Fruit fly (Drosophila melanogaster): ENCODE data around the gene dpy.

The dpy gene

dm6 chr2L:4635376-4635775 lies 21.3 kb upstream of the dpy start:
- peak; percentile 37 for TF ChIP-seq Pif1A (GFP tag; optimal IDR thresholded peaks at IDR 0.05)
- no peak for TF ChIP-seq CG34367 (tag; optimal IDR thresholded peaks at IDR 0.05)
- TF ChIP-seq D1 (tag; optimal IDR thresholded peaks at IDR 0.05) = no peak
- no peak for TF ChIP-seq gl (tag; optimal IDR thresholded peaks at IDR 0.05)
- TF ChIP-seq CG13204 (GFP tag; optimal IDR thresholded peaks at IDR 0.05) = no peak
- no peak for TF ChIP-seq CG15710 (tag; optimal IDR thresholded peaks at IDR 0.05)
- TF ChIP-seq Pif1B (GFP tag; optimal IDR thresholded peaks at IDR 0.05) = no peak
- TF ChIP-seq CG14655 (GFP tag; optimal IDR thresholded peaks at IDR 0.05) = peak; percentile 74
- peak; percentile 64 for TF ChIP-seq CG8301 (tag; optimal IDR thresholded peaks at IDR 0.05)
- no peak for TF ChIP-seq CG17806 (tag; optimal IDR thresholded peaks at IDR 0.05)
- 0 out of 2 replicates have a peak, but pooled peaks have one; percentile 13 for TF ChIP-seq Ets98B (GFP tag; IDR thresholded peaks at IDR 0.05)
- TF ChIP-seq CG12605 (GFP tag; IDR thresholded peaks at IDR 0.05) = peak; percentile 55
- TF ChIP-seq CG4496 (GFP tag; IDR thresholded peaks at IDR 0.05) = 0 out of 3 replicates have a peak, but pooled peaks have one; percentile 41
- TF ChIP-seq EcR (GFP tag; optimal IDR thresholded peaks at IDR 0.05) = no peak

dm6 chr2L:4632997-4633396 lies 18.9 kb upstream of the dpy start:
- TF ChIP-seq CG12605 (GFP tag; IDR thresholded peaks at IDR 0.05) (no peak), Pif1B (GFP tag; optimal IDR thresholded peaks at IDR 0.05) (no peak), CG14655 (GFP tag; optimal IDR thresholded peaks at IDR 0.05) (peak; percentile 75), fd96Ca (GFP tag; IDR thresholded peaks at IDR 0.05) (no peak), CG8301 (tag; optimal IDR thresholded peaks at IDR 0.05) (peak; percentile 61), Pif1A (GFP tag; optimal IDR thresholded peaks at IDR 0.05) (peak; percentile 47), gl (tag; optimal IDR thresholded peaks at IDR 0.05) (no peak), CG10348 (GFP tag; IDR thresholded peaks at IDR 0.05) (no peak), Ets98B (GFP tag; IDR thresholded peaks at IDR 0.05) (0 out of 2 replicates have a peak, but pooled peaks have one; percentile 13)

- TF ChIP-seq gl (tag; optimal IDR thresholded peaks at IDR 0.05) = no peak
- TF ChIP-seq CG14655 (GFP tag; optimal IDR thresholded peaks at IDR 0.05) = no peak
- TF ChIP-seq CG15710 (tag; optimal IDR thresholded peaks at IDR 0.05) = no peak
- no peak for TF ChIP-seq CG13204 (GFP tag; optimal IDR thresholded peaks at IDR 0.05)
- no peak for TF ChIP-seq Snoo (tag; optimal IDR thresholded peaks at IDR 0.05)
- no peak for TF ChIP-seq CG8159 (tag; optimal IDR thresholded peaks at IDR 0.05)
- TF ChIP-seq Pif1A (GFP tag; optimal IDR thresholded peaks at IDR 0.05) = no peak
- TF ChIP-seq CG34367 (tag; optimal IDR thresholded peaks at IDR 0.05) = no peak
- TF ChIP-seq Pif1B (GFP tag; optimal IDR thresholded peaks at IDR 0.05) = no peak
- no peak for TF ChIP-seq CG32121 (GFP tag; IDR thresholded peaks at IDR 0.05)
Measured at dm6 chr2L:4626994-4627393, 12.9 kb upstream of the dpy start.

dm6 chr2L:4621926-4622325 lies 7.8 kb upstream of the dpy start:
- TF ChIP-seq fd96Ca (GFP tag; IDR thresholded peaks at IDR 0.05) (peak; percentile 70), rn (GFP tag; IDR thresholded peaks at IDR 0.05) (no peak), Pif1A (GFP tag; optimal IDR thresholded peaks at IDR 0.05) (peak; percentile 26), CG8301 (tag; optimal IDR thresholded peaks at IDR 0.05) (peak; percentile 77), Pif1B (GFP tag; optimal IDR thresholded peaks at IDR 0.05) (no peak), CG17806 (tag; optimal IDR thresholded peaks at IDR 0.05) (peak; percentile 8), CG12605 (GFP tag; IDR thresholded peaks at IDR 0.05) (no peak), Snoo (tag; optimal IDR thresholded peaks at IDR 0.05) (no peak), CG14655 (GFP tag; optimal IDR thresholded peaks at IDR 0.05) (peak; percentile 80), Ets98B (GFP tag; IDR thresholded peaks at IDR 0.05) (peak; percentile 17; the same call in 1 of the 2 replicates), CG10348 (GFP tag; IDR thresholded peaks at IDR 0.05) (no peak)

dm6 chr2L:4619172-4619571 lies 5.1 kb upstream of the dpy start:
- TF ChIP-seq CG17806 (tag; optimal IDR thresholded peaks at IDR 0.05) = peak; percentile 25
- peak; percentile 50 for TF ChIP-seq Pif1A (GFP tag; optimal IDR thresholded peaks at IDR 0.05)
- no peak for TF ChIP-seq CG13204 (GFP tag; optimal IDR thresholded peaks at IDR 0.05)
- TF ChIP-seq CG8159 (tag; optimal IDR thresholded peaks at IDR 0.05) = peak; percentile 14
- no peak for TF ChIP-seq CG10348 (GFP tag; IDR thresholded peaks at IDR 0.05)
- TF ChIP-seq gl (tag; optimal IDR thresholded peaks at IDR 0.05) = no peak
- TF ChIP-seq rn (GFP tag; IDR thresholded peaks at IDR 0.05) = no peak
- no peak for TF ChIP-seq Snoo (tag; optimal IDR thresholded peaks at IDR 0.05)
- TF ChIP-seq CG12605 (GFP tag; IDR thresholded peaks at IDR 0.05) = peak; percentile 42; the same call in 1 of the 2 replicates
- TF ChIP-seq CG32121 (GFP tag; IDR thresholded peaks at IDR 0.05) = 0 out of 2 replicates have a peak, but pooled peaks have one; percentile 52
- TF ChIP-seq CG8301 (tag; optimal IDR thresholded peaks at IDR 0.05) = peak; percentile 74
- peak; percentile 14 for TF ChIP-seq Pif1B (GFP tag; optimal IDR thresholded peaks at IDR 0.05)
- no peak for TF ChIP-seq D1 (tag; optimal IDR thresholded peaks at IDR 0.05)
- TF ChIP-seq CG15710 (tag; optimal IDR thresholded peaks at IDR 0.05) = no peak
- TF ChIP-seq CG9948 (tag; optimal IDR thresholded peaks at IDR 0.05) = peak; percentile 6
- peak; percentile 82 for TF ChIP-seq Ets98B (GFP tag; IDR thresholded peaks at IDR 0.05)
- peak; percentile 64 for TF ChIP-seq CG14655 (GFP tag; optimal IDR thresholded peaks at IDR 0.05)
- TF ChIP-seq CG4496 (GFP tag; IDR thresholded peaks at IDR 0.05) = peak; percentile 84
- TF ChIP-seq fd96Ca (GFP tag; IDR thresholded peaks at IDR 0.05) = peak; percentile 18; the same call in 1 of the 3 replicates
- no peak for TF ChIP-seq CG34367 (tag; optimal IDR thresholded peaks at IDR 0.05)

dm6 chr2L:4599812-4600454 lies 14.2 kb downstream of the dpy start:
- TF ChIP-seq CG34367 (tag; optimal IDR thresholded peaks at IDR 0.05) (no peak), Pif1B (GFP tag; optimal IDR thresholded peaks at IDR 0.05) (no peak), CG12605 (GFP tag; IDR thresholded peaks at IDR 0.05) (no peak), CG8159 (tag; optimal IDR thresholded peaks at IDR 0.05) (peak; percentile 14), Pif1A (GFP tag; optimal IDR thresholded peaks at IDR 0.05) (no peak), Ets98B (GFP tag; IDR thresholded peaks at IDR 0.05) (no peak), CG13204 (GFP tag; optimal IDR thresholded peaks at IDR 0.05) (peak; percentile 20), CG9948 (tag; optimal IDR thresholded peaks at IDR 0.05) (no peak), CG15710 (tag; optimal IDR thresholded peaks at IDR 0.05) (no peak), CG14655 (GFP tag; optimal IDR thresholded peaks at IDR 0.05) (no peak), D1 (tag; optimal IDR thresholded peaks at IDR 0.05) (no peak), CG10348 (GFP tag; IDR thresholded peaks at IDR 0.05) (no peak), CG4496 (GFP tag; IDR thresholded peaks at IDR 0.05) (0 out of 3 replicates have a peak, but pooled peaks have one; percentile 9), fd96Ca (GFP tag; IDR thresholded peaks at IDR 0.05) (no peak), Snoo (tag; optimal IDR thresholded peaks at IDR 0.05) (no peak), rn (GFP tag; IDR thresholded peaks at IDR 0.05) (no peak), EcR (GFP tag; optimal IDR thresholded peaks at IDR 0.05) (peak; percentile 67), CG17806 (tag; optimal IDR thresholded peaks at IDR 0.05) (no peak), CG32121 (GFP tag; IDR thresholded peaks at IDR 0.05) (0 out of 2 replicates have a peak, but pooled peaks have one; percentile 9), CG8301 (tag; optimal IDR thresholded peaks at IDR 0.05) (no peak), gl (tag; optimal IDR thresholded peaks at IDR 0.05) (no peak)
